Worm (Caenorhabditis elegans): ENCODE measurements around the gene T28C6.3.

Gene T28C6.3

DNA sequence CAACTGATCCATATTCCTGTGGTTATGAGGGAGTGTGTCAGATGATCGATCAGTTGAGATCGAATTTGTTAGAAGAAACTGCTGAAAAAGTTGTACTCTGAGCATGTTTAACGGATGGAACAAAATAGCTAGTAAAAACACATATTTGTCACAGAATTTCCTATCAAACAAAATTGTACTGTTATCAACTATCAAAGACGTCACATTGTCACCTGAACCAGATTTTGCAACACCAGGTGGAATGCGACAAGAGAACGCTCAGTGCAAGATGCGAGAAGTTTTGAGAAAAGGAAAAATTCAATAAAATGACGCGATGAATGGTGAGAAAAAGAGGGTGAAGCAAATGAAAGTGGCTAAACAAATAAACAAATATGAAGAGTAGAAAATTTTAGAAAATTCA, 47.4 kb downstream of the T28C6.3 start:
- TF ChIP-seq unc-39 (tag; optimal IDR thresholded peaks at IDR 0.05), result no peak
- peak in 1 of 2 experiments; percentile 10 for TF ChIP-seq lsy-2 (tag; optimal IDR thresholded peaks at IDR 0.05)
- peak; percentile 23 for TF ChIP-seq fos-1 (tag; optimal IDR thresholded peaks at IDR 0.05)
- TF ChIP-seq nhr-77 (tag; optimal IDR thresholded peaks at IDR 0.05), result no peak
- no peak for TF ChIP-seq skn-1 (tag; optimal IDR thresholded peaks at IDR 0.05)
- peak; percentile 44 for TF ChIP-seq sma-9 (GFP tag; optimal IDR thresholded peaks at IDR 0.05)
- TF ChIP-seq sma-9 (tag; optimal IDR thresholded peaks at IDR 0.05), result no peak
- TF ChIP-seq crh-2 (tag; optimal IDR thresholded peaks at IDR 0.05), result peak; percentile 6

DNA sequence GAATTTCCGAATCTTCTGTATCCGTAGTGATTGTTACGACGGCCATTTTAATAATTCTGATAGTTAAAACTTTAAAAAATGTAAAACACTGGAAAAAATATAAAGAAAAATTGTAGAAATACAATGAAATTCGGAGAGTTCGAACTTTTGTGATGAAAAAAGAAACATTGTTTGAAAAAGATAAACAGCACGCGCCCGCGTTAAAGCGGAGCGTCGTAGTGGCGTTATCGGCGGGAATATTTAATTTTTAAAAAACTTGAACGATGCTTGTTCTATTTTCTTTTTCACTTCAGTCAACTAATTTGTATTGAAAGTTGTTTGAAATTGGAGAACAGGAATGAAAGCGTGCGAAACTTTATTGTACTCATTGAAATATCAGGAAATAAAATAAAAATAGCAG, 49.5 kb downstream of the T28C6.3 start, which contains the start of gene npp-23:
Gene npp-23 (minus strand): TSS at position 56 of the 400 bp plus-strand sequence.
- TF ChIP-seq gmeb-1 (tag; optimal IDR thresholded peaks at IDR 0.05), result peak; percentile 94
- no peak for TF ChIP-seq elt-1 (tag; optimal IDR thresholded peaks at IDR 0.05)
- TF ChIP-seq nhr-21 (tag; optimal IDR thresholded peaks at IDR 0.05), result no peak
- no peak for TF ChIP-seq ceh-82 (tag; optimal IDR thresholded peaks at IDR 0.05)
- TF ChIP-seq mbf-1 (tag; optimal IDR thresholded peaks at IDR 0.05), result no peak
- no peak for TF ChIP-seq nhr-23 (tag; optimal IDR thresholded peaks at IDR 0.05)
- TF ChIP-seq snpc-4 (tag; optimal IDR thresholded peaks at IDR 0.05), result peak; percentile 12
- TF ChIP-seq ztf-1 (GFP tag; conservative IDR thresholded peaks at IDR 0.05), result no peak
- TF ChIP-seq lin-39 (tag; optimal IDR thresholded peaks at IDR 0.05), result no peak
- TF ChIP-seq sma-3 (GFP tag; optimal IDR thresholded peaks at IDR 0.05), result peak; percentile 20
- TF ChIP-seq lsy-2 (tag; optimal IDR thresholded peaks at IDR 0.05), result no peak
- no peak for TF ChIP-seq ztf-11 (tag; optimal IDR thresholded peaks at IDR 0.05)

All from whole organism, L2 larva.